Worm (Caenorhabditis elegans): ENCODE data around the gene glb-29.

- no peak for TF ChIP-seq pha-4 (tag; optimal IDR thresholded peaks at IDR 0.05)
- TF ChIP-seq snpc-4 (tag; optimal IDR thresholded peaks at IDR 0.05): no peak
- no peak for TF ChIP-seq lsy-2 (tag; optimal IDR thresholded peaks at IDR 0.05)
- no peak for TF ChIP-seq bed-3 (GFP tag; optimal IDR thresholded peaks at IDR 0.05)
- no peak for TF ChIP-seq unc-39 (tag; optimal IDR thresholded peaks at IDR 0.05)
- no peak for TF ChIP-seq nhr-28 (tag; optimal IDR thresholded peaks at IDR 0.05)
These were observed 35.2 kb upstream of the glb-29 start, which contains the start of gene acbp-6 for ce11 chrII:11973632-11974031.

Measured in whole organism, mixed stage, embryonic.